Worm (Caenorhabditis elegans) whole organism, young adult: ENCODE measurements around the gene tbc-11.

Source experiments
- him-1 ChIP-seq: sonication (generic microtip); optimal IDR thresholded peaks from 2 replicates; lab custom pipeline; 2016; ENCODE audit warnings: missing genotype, missing genetic modification reagents, missing genetic modification characterization, missing compliant biosample characterization
- mel-28 ChIP-seq: sonication (generic microtip); optimal IDR thresholded peaks from 2 replicates; lab custom pipeline; 2016; ENCODE audit warnings: borderline replicate concordance, mild to moderate bottlenecking, missing genetic modification characterization, missing compliant biosample characterization
- mes-4 ChIP-seq: sonication (generic microtip); optimal IDR thresholded peaks from 2 replicates; lab custom pipeline; 2016; ENCODE audit warnings: missing genotype, missing genetic modification characterization, missing compliant biosample characterization
- nfya-2 ChIP-seq: fragments of 200-800 bp; sonication (Bioruptor generic); IDR thresholded peaks from 2 replicates; pipeline ENCODE4 v1.3.6; 2022; ENCODE audit warnings: missing genetic modification reagents, missing genetic modification characterization, missing compliant biosample characterization
- somi-1 ChIP-seq: fragments of 200-800 bp; sonication (Bioruptor generic); optimal IDR thresholded peaks from 2 replicates; lab custom pipeline; 2018; ENCODE audit warnings: mild to moderate bottlenecking, missing genetic modification characterization, missing compliant biosample characterization
- tlf-1 ChIP-seq: fragments of 200-800 bp; sonication (Bioruptor generic); optimal IDR thresholded peaks from 2 replicates; lab custom pipeline; 2018; ENCODE audit warnings: mild to moderate bottlenecking, missing genetic modification characterization, missing compliant biosample characterization
- unc-62 ChIP-seq: fragments of 150-350 bp; optimal IDR thresholded peaks from 2 replicates; lab custom pipeline; 2014; ENCODE audit warnings: missing biosample characterization, missing genetic modification reagents, missing genetic modification characterization

DNA sequence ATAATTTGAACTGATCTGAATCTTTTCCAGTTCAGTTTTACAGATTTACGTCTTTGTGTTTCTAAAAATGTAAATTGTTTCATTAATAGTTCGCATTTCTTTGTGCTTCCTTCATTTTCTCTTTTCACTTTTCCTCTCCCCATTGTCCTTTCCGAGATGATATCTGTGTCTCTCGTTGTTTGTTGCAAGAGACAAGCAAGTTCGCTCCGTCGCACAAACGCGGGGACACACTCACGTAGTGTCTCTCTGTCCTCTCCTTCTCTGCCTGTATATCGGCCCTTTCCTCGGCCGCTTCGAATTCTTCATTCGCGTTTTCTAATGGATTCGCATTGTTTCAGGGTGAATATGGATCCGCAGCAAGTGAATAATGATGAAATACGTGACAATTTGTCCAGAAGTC, 47.8 kb upstream of the tbc-11 start, which contains the start of gene ZC13.1:
- TF ChIP-seq nfya-2 (GFP tag; lab: Robert Waterston, UW) (no peak), mel-28 (tag; lab: Kevin White, UChicago) (no peak), tlf-1 (no peak), somi-1 (no peak), him-1 (tag; lab: Kevin White, UChicago) (no peak), unc-62 (GFP tag; lab: Kevin White, UChicago) (no peak), mes-4 (no peak)
